Fruit fly (Drosophila melanogaster): ENCODE results near the gene Cpr73D.

Cpr73D gene

dm6 chr3L:16915766-16916476 lies 41.6 kb downstream of the Cpr73D start (continued):
- TF ChIP-seq Rel (GFP tag; optimal IDR thresholded peaks at IDR 0.05) = no peak
- TF ChIP-seq Rel (tag; optimal IDR thresholded peaks at IDR 0.05) = no peak
- TF ChIP-seq dsf (GFP tag; optimal IDR thresholded peaks at IDR 0.05; ENCODE audit: borderline replicate concordance) = no peak
- TF ChIP-seq pan (optimal IDR thresholded peaks at IDR 0.05) = no peak
- no peak for TF ChIP-seq jim (GFP tag; optimal IDR thresholded peaks at IDR 0.05)
- no peak for TF ChIP-seq Hnf4 (GFP tag; optimal IDR thresholded peaks at IDR 0.05)
- peak in 1 of 2 experiments; percentile 16 for TF ChIP-seq foxo (GFP tag; optimal IDR thresholded peaks at IDR 0.05)
- TF ChIP-seq CG32264 (GFP tag; optimal IDR thresholded peaks at IDR 0.05) = no peak
- no peak for TF ChIP-seq brk (GFP tag; optimal IDR thresholded peaks at IDR 0.05)
- peak; percentile 36 for TF ChIP-seq fru (GFP tag; optimal IDR thresholded peaks at IDR 0.05)
- TF ChIP-seq ey (GFP tag; optimal IDR thresholded peaks at IDR 0.05) = peak; percentile 39

- TF ChIP-seq foxo (GFP tag; optimal IDR thresholded peaks at IDR 0.05) (peak in 1 of 2 experiments; percentile 14), Sp1 (GFP tag; optimal IDR thresholded peaks at IDR 0.05) (peak; percentile 4), tai (GFP tag; optimal IDR thresholded peaks at IDR 0.05) (no peak), Hr83 (GFP tag; optimal IDR thresholded peaks at IDR 0.05; ENCODE audit: poor library complexity, severe bottlenecking) (peak; percentile 85), pan (optimal IDR thresholded peaks at IDR 0.05) (no peak), h (GFP tag; optimal IDR thresholded peaks at IDR 0.05) (peak; percentile 60), OdsH (GFP tag; optimal IDR thresholded peaks at IDR 0.05) (peak; percentile 37), CrebA (GFP tag; optimal IDR thresholded peaks at IDR 0.05; ENCODE audit: borderline replicate concordance) (peak; percentile 22), CG32264 (GFP tag; optimal IDR thresholded peaks at IDR 0.05) (peak; percentile 15), usp (GFP tag; optimal IDR thresholded peaks at IDR 0.05) (no peak), woc (GFP tag; optimal IDR thresholded peaks at IDR 0.05) (no peak), br (GFP tag; optimal IDR thresholded peaks at IDR 0.05) (peak; percentile 36), ey (GFP tag; optimal IDR thresholded peaks at IDR 0.05) (no peak), rgr (GFP tag; optimal IDR thresholded peaks at IDR 0.05) (peak; percentile 46)
Observed at dm6 chr3L:16914113-16914512, 43.4 kb downstream of the Cpr73D start.

- TF ChIP-seq sage (GFP tag; optimal IDR thresholded peaks at IDR 0.05) = no peak
Observed at dm6 chr3L:16910466-16910865, 47.0 kb downstream of the Cpr73D start.

- TF ChIP-seq brk (GFP tag; optimal IDR thresholded peaks at IDR 0.05) (no peak), CG9705 (GFP tag; optimal IDR thresholded peaks at IDR 0.05) (no peak), tai (GFP tag; optimal IDR thresholded peaks at IDR 0.05) (no peak), ey (GFP tag; optimal IDR thresholded peaks at IDR 0.05) (no peak), OdsH (GFP tag; optimal IDR thresholded peaks at IDR 0.05) (no peak), woc (GFP tag; optimal IDR thresholded peaks at IDR 0.05) (no peak), N (GFP tag; optimal IDR thresholded peaks at IDR 0.05) (no peak), h (GFP tag; optimal IDR thresholded peaks at IDR 0.05) (no peak), sage (GFP tag; optimal IDR thresholded peaks at IDR 0.05) (no peak), CG32264 (GFP tag; optimal IDR thresholded peaks at IDR 0.05) (no peak), dmrt93B (GFP tag; optimal IDR thresholded peaks at IDR 0.05) (no peak), dsf (GFP tag; optimal IDR thresholded peaks at IDR 0.05; ENCODE audit: borderline replicate concordance) (no peak)
Observed at dm6 chr3L:16896408-16896807, 61.1 kb downstream of the Cpr73D start.

- no peak for TF ChIP-seq HLH106 (tag; optimal IDR thresholded peaks at IDR 0.05)
- TF ChIP-seq Mio (GFP tag; optimal IDR thresholded peaks at IDR 0.05) = no peak
- no peak for TF ChIP-seq woc (GFP tag; optimal IDR thresholded peaks at IDR 0.05)
- TF ChIP-seq brk (GFP tag; optimal IDR thresholded peaks at IDR 0.05) = no peak
- TF ChIP-seq CG9705 (GFP tag; optimal IDR thresholded peaks at IDR 0.05) = no peak
- TF ChIP-seq foxo (GFP tag; optimal IDR thresholded peaks at IDR 0.05) = no peak
- TF ChIP-seq Myc (optimal IDR thresholded peaks at IDR 0.05) = no peak
- TF ChIP-seq usp (GFP tag; optimal IDR thresholded peaks at IDR 0.05) = no peak
- TF ChIP-seq dl (GFP tag; optimal IDR thresholded peaks at IDR 0.05; ENCODE audit: insufficient read depth in 1 of 2, partially characterized antibody in 2 of 2) = no peak
- TF ChIP-seq psq (GFP tag; optimal IDR thresholded peaks at IDR 0.05) = no peak
- no peak for TF ChIP-seq Dfd (GFP tag; optimal IDR thresholded peaks at IDR 0.05)
- no peak for TF ChIP-seq Hr83 (GFP tag; optimal IDR thresholded peaks at IDR 0.05; ENCODE audit: poor library complexity, severe bottlenecking)
Observed at dm6 chr3L:16893647-16894046, 63.8 kb downstream of the Cpr73D start.
